Fruit fly (Drosophila melanogaster) whole organism, embryonic: Measurements from ENCODE around the gene Cyp303a1.

Experiments used
- CG10274 ChIP-seq: fragments of 200-800 bp; sonication (Bioruptor generic); optimal IDR thresholded peaks from 3 replicates; lab custom pipeline; 2017; ENCODE audit warnings: missing biosample characterization, mild to moderate bottlenecking, missing genetic modification characterization
- CG10654 ChIP-seq: fragments of 200-800 bp; sonication (Bioruptor generic); optimal IDR thresholded peaks from 2 replicates; lab custom pipeline; 2016; ENCODE audit warnings: missing biosample characterization, missing genetic modification characterization
- CG11456 ChIP-seq: fragments of 200-800 bp; sonication (Bioruptor generic); IDR thresholded peaks from 3 replicates; pipeline ENCODE4 v1.3.6; 2022; ENCODE audit warnings: missing biosample characterization, missing genetic modification characterization
- CG12071 ChIP-seq: fragments of 200-800 bp; sonication (Bioruptor generic); optimal IDR thresholded peaks from 3 replicates; lab custom pipeline; 2018; ENCODE audit warnings: missing biosample characterization, mild to moderate bottlenecking, missing genetic modification characterization
- CG14710 ChIP-seq: fragments of 200-800 bp; sonication (Bioruptor generic); optimal IDR thresholded peaks from 3 replicates; lab custom pipeline; 2019; ENCODE audit warnings: missing biosample characterization, mild to moderate bottlenecking, missing genetic modification characterization, moderate library complexity
- CG15073 ChIP-seq: fragments of 200-800 bp; sonication (Bioruptor generic); optimal IDR thresholded peaks from 2 replicates; lab custom pipeline; 2016; ENCODE audit warnings: missing biosample characterization, missing genetic modification characterization
- CG1647 ChIP-seq: fragments of 200-800 bp; sonication (Bioruptor generic); optimal IDR thresholded peaks from 3 replicates; lab custom pipeline; 2016; ENCODE audit warnings: missing biosample characterization, missing genetic modification characterization
- CG16813 ChIP-seq: fragments of 200-800 bp; sonication (Bioruptor generic); IDR thresholded peaks from 3 replicates; pipeline ENCODE4 v1.3.6; 2022; ENCODE audit warnings: missing biosample characterization, missing genetic modification characterization; ENCODE audit not compliant: partially characterized antibody
- CG17186 ChIP-seq: fragments of 200-800 bp; sonication (Bioruptor generic); optimal IDR thresholded peaks from 3 replicates; lab custom pipeline; 2017; ENCODE audit warnings: missing biosample characterization, missing genetic modification reagents, missing genetic modification characterization
- CG18011 ChIP-seq: fragments of 200-800 bp; sonication (Bioruptor generic); optimal IDR thresholded peaks from 2 replicates; lab custom pipeline; 2017; ENCODE audit warnings: missing biosample characterization, missing genetic modification characterization, mild to moderate bottlenecking, moderate library complexity, missing genotype
- CG18764 ChIP-seq: fragments of 200-800 bp; sonication (Bioruptor generic); optimal IDR thresholded peaks from 3 replicates; lab custom pipeline; 2016; ENCODE audit warnings: missing biosample characterization, missing genetic modification characterization
- CG2116 ChIP-seq: fragments of 200-800 bp; sonication (Bioruptor generic); optimal IDR thresholded peaks from 3 replicates; lab custom pipeline; 2018; ENCODE audit warnings: missing biosample characterization, mild to moderate bottlenecking, missing genetic modification characterization
- CG2712 ChIP-seq: fragments of 200-800 bp; optimal IDR thresholded peaks from 3 replicates; lab custom pipeline; 2019; ENCODE audit warnings: missing biosample characterization, mild to moderate bottlenecking, missing genetic modification characterization, moderate library complexity
- CG30020 ChIP-seq: fragments of 200-800 bp; optimal IDR thresholded peaks from 2 replicates; lab custom pipeline; 2019; ENCODE audit warnings: missing biosample characterization, mild to moderate bottlenecking, missing genetic modification characterization, moderate library complexity
- CG3847 ChIP-seq: fragments of 200-800 bp; sonication (Bioruptor generic); IDR thresholded peaks from 2 replicates; pipeline ENCODE4 v1.3.6; 2022; ENCODE audit warnings: missing biosample characterization, missing genetic modification characterization
- CG4617 ChIP-seq: fragments of 200-800 bp; sonication (Bioruptor generic); optimal IDR thresholded peaks from 3 replicates; lab custom pipeline; 2016; ENCODE audit warnings: missing biosample characterization, missing genetic modification characterization, borderline replicate concordance
- CG8089 ChIP-seq: fragments of 200-800 bp; sonication (Bioruptor generic); optimal IDR thresholded peaks from 3 replicates; lab custom pipeline; 2016; ENCODE audit warnings: missing biosample characterization, missing genetic modification characterization
- CG8765 ChIP-seq: fragments of 200-800 bp; sonication (Bioruptor generic); IDR thresholded peaks from 2 replicates; pipeline ENCODE4 v1.3.6; 2022; ENCODE audit warnings: missing biosample characterization, missing genetic modification characterization
- CG9797 ChIP-seq: fragments of 200-800 bp; sonication (Bioruptor generic); optimal IDR thresholded peaks from 3 replicates; lab custom pipeline; 2018; ENCODE audit warnings: missing biosample characterization, mild to moderate bottlenecking, missing genetic modification characterization
- Dip2 ChIP-seq: fragments of 200-800 bp; sonication (Bioruptor generic); IDR thresholded peaks from 2 replicates; pipeline ENCODE4 v1.3.6; 2022; ENCODE audit warnings: missing biosample characterization, missing genetic modification characterization
- Dp ChIP-seq: fragments of 200-800 bp; sonication (Bioruptor generic); optimal IDR thresholded peaks from 2 replicates; lab custom pipeline; 2018; ENCODE audit warnings: missing biosample characterization, mild to moderate bottlenecking, missing genetic modification characterization, moderate library complexity
- Ets65A ChIP-seq: fragments of 200-800 bp; sonication (Bioruptor generic); peaks from one replicate; lab custom pipeline; 2016; ENCODE audit warnings: missing biosample characterization, missing genetic modification characterization
- H15 ChIP-seq: fragments of 200-800 bp; sonication (Bioruptor generic); IDR thresholded peaks from 3 replicates; pipeline ENCODE4 v1.3.6; 2022; ENCODE audit warnings: missing biosample characterization, missing genetic modification characterization
- Hand ChIP-seq: fragments of 200-800 bp; sonication (Bioruptor generic); optimal IDR thresholded peaks from 2 replicates; lab custom pipeline; 2017; ENCODE audit warnings: mild to moderate bottlenecking, missing biosample characterization, missing genetic modification reagents, missing genetic modification characterization
- HmgZ ChIP-seq: fragments of 200-800 bp; sonication (Bioruptor generic); optimal IDR thresholded peaks from 2 replicates; lab custom pipeline; 2018; ENCODE audit warnings: missing biosample characterization, mild to moderate bottlenecking, missing genetic modification characterization
- Lhr ChIP-seq: fragments of 200-800 bp; sonication (Bioruptor generic); optimal IDR thresholded peaks from 3 replicates; lab custom pipeline; 2017; ENCODE audit warnings: mild to moderate bottlenecking, missing biosample characterization, missing genetic modification reagents, missing genetic modification characterization
- MESR4 ChIP-seq: fragments of 200-800 bp; sonication (Bioruptor generic); optimal IDR thresholded peaks from 2 replicates; lab custom pipeline; 2018; ENCODE audit warnings: missing biosample characterization, mild to moderate bottlenecking, missing genetic modification characterization, moderate library complexity
- Med ChIP-seq: fragments of 200-800 bp; sonication (Bioruptor generic); peaks from one replicate; lab custom pipeline; 2016; ENCODE audit warnings: missing biosample characterization, missing genetic modification characterization, mild to moderate bottlenecking, inconsistent platforms, moderate library complexity
- Nf-YB ChIP-seq: fragments of 200-800 bp; sonication (Bioruptor generic); optimal IDR thresholded peaks from 3 replicates; lab custom pipeline; 2019; ENCODE audit warnings: missing biosample characterization, mild to moderate bottlenecking, missing genetic modification characterization, moderate library complexity
- Pdp1 ChIP-seq, 2 experiments: fragments of 200-800 bp; sonication (Bioruptor generic); optimal IDR thresholded peaks; 3 replicates each; lab custom pipeline; 2016; ENCODE audit warnings: missing biosample characterization in 2 of 2, missing genetic modification characterization in 2 of 2, mild to moderate bottlenecking in 1 of 2, moderate library complexity in 1 of 2
- Scr ChIP-seq: fragments of 200-800 bp; sonication (Bioruptor generic); IDR thresholded peaks from 2 replicates; pipeline ENCODE4 v1.3.6; 2022; ENCODE audit warnings: missing biosample characterization, missing genetic modification characterization; ENCODE audit not compliant: partially characterized antibody
- Sry-δ ChIP-seq: fragments of 200-800 bp; sonication (Bioruptor generic); optimal IDR thresholded peaks from 2 replicates; lab custom pipeline; 2016; ENCODE audit warnings: missing biosample characterization, missing genetic modification characterization
- Xbp1 ChIP-seq: fragments of 200-800 bp; sonication (Bioruptor generic); optimal IDR thresholded peaks from 3 replicates; lab custom pipeline; 2016; ENCODE audit warnings: missing biosample characterization, mild to moderate bottlenecking, missing genetic modification characterization
- ap ChIP-seq: fragments of 200-800 bp; sonication (Bioruptor generic); IDR thresholded peaks from 2 replicates; pipeline ENCODE4 v1.3.6; 2022; ENCODE audit warnings: missing biosample characterization, missing genetic modification characterization
- ase ChIP-seq: fragments of 200-800 bp; sonication (Bioruptor generic); IDR thresholded peaks from 3 replicates; pipeline ENCODE4 v1.3.6; 2022; ENCODE audit warnings: missing biosample characterization, missing genetic modification characterization
- bbx ChIP-seq: fragments of 200-800 bp; sonication (Bioruptor generic); IDR thresholded peaks from 2 replicates; pipeline ENCODE4 v1.3.6; 2022; ENCODE audit warnings: missing biosample characterization, missing genetic modification characterization; ENCODE audit not compliant: partially characterized antibody
- bigmax ChIP-seq: fragments of 200-800 bp; sonication (Bioruptor generic); optimal IDR thresholded peaks from 2 replicates; lab custom pipeline; 2018; ENCODE audit warnings: missing biosample characterization, mild to moderate bottlenecking, missing genetic modification characterization
- gcm2 ChIP-seq: fragments of 200-800 bp; sonication (Bioruptor generic); optimal IDR thresholded peaks from 2 replicates; lab custom pipeline; 2016; ENCODE audit warnings: missing biosample characterization, missing genetic modification characterization
- hkb ChIP-seq, 2 experiments: fragments of 200-800 bp in 1 of 2; fragments of >200 bp in 1 of 2; sonication (Bioruptor generic) in 1 of 2; IDR thresholded peaks in 1 of 2; optimal IDR thresholded peaks in 1 of 2; 2 replicates each; pipeline versions ENCODE4 v1.3.6 to Lab custom; 2017 to 2022; ENCODE audit warnings: missing biosample characterization in 1 of 2, missing genetic modification characterization in 1 of 2
- insv ChIP-seq, 2 experiments: fragments of 200-800 bp; sonication (Bioruptor generic); optimal IDR thresholded peaks; 3 replicates each; lab custom pipeline; 2016 to 2018; ENCODE audit warnings: missing biosample characterization in 2 of 2, missing genetic modification characterization in 2 of 2
- knrl ChIP-seq: fragments of 200-800 bp; sonication (Bioruptor generic); IDR thresholded peaks from 3 replicates; pipeline ENCODE4 v1.3.6; 2022; ENCODE audit warnings: missing biosample characterization, missing genetic modification characterization; ENCODE audit not compliant: partially characterized antibody
- nmo ChIP-seq: fragments of 200-800 bp; sonication (Bioruptor generic); optimal IDR thresholded peaks from 2 replicates; lab custom pipeline; 2018; ENCODE audit warnings: missing biosample characterization, mild to moderate bottlenecking, missing genetic modification characterization, moderate library complexity
- peb ChIP-seq: fragments of 200-800 bp; sonication (Bioruptor generic); IDR thresholded peaks from 2 replicates; pipeline ENCODE4 v1.3.6; 2022; ENCODE audit warnings: missing biosample characterization, missing genetic modification characterization
- pzg ChIP-seq: fragments of 200-800 bp; sonication (Bioruptor generic); optimal IDR thresholded peaks from 3 replicates; lab custom pipeline; 2018; ENCODE audit warnings: missing biosample characterization, mild to moderate bottlenecking, missing genetic modification characterization, moderate library complexity
- sens ChIP-seq: fragments of 200-800 bp; sonication (Bioruptor generic); peaks from one replicate; lab custom pipeline; 2016; ENCODE audit warnings: missing biosample characterization, missing genetic modification characterization
- sqz ChIP-seq: fragments of 200-800 bp; sonication (Bioruptor generic); optimal IDR thresholded peaks from 3 replicates; lab custom pipeline; 2018; ENCODE audit warnings: missing biosample characterization, mild to moderate bottlenecking, missing genetic modification characterization
- stc ChIP-seq: fragments of 200-800 bp; sonication (Bioruptor generic); IDR thresholded peaks from 2 replicates; pipeline ENCODE4 v1.3.6; 2022; ENCODE audit warnings: missing biosample characterization, missing genetic modification characterization
- stwl ChIP-seq: fragments of 200-800 bp; sonication (Bioruptor generic); optimal IDR thresholded peaks from 3 replicates; lab custom pipeline; 2018; ENCODE audit warnings: missing biosample characterization, mild to moderate bottlenecking, missing genetic modification characterization, moderate library complexity
- wek ChIP-seq: fragments of 200-800 bp; sonication (Bioruptor generic); optimal IDR thresholded peaks from 3 replicates; lab custom pipeline; 2018; ENCODE audit warnings: missing biosample characterization, mild to moderate bottlenecking, missing genetic modification characterization, moderate library complexity
- zen ChIP-seq: fragments of 200-800 bp; sonication (Bioruptor generic); optimal IDR thresholded peaks from 3 replicates; lab custom pipeline; 2018; ENCODE audit warnings: missing biosample characterization, mild to moderate bottlenecking, missing genetic modification characterization, moderate library complexity

The Cyp303a1 gene

DNA sequence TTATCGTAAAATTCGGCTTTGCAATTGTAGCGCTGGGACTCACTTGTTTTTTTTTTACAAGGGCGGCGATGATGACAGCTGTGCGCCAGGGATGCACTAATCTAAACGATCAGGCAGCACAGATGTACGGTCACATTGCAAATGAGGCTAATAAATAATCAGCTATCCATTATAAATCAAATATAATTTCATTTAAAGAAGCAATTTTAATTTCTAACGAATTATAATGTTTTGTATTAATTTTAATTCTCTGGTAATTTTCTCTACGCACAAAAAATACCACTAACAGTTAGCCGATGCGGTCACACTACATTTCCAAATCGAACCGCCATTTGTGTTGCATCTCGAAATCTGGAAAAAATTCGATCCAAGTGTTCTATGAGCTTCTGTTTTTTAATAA lies 16.7 kb downstream of the Cyp303a1 start, which contains the start of the genes cni and fzy (continued):
- no peak for TF ChIP-seq gcm2 (GFP tag; lab: Kevin White, UChicago)
- TF ChIP-seq zen, result peak; percentile 66
- no peak for TF ChIP-seq CG12071
- TF ChIP-seq CG8089 (GFP tag; lab: Kevin White, UChicago), result no peak
- TF ChIP-seq CG8765 (GFP tag; lab: Robert Waterston, UW), result no peak
- TF ChIP-seq CG9797 (GFP tag; lab: Kevin White, UChicago), result peak; percentile 98
- 0 out of 3 replicates have a peak, but pooled peaks have one; percentile 37 for TF ChIP-seq knrl
- TF ChIP-seq CG16813 (GFP tag; lab: Robert Waterston, UW), result peak; percentile 43; the same call in 1 of the 3 replicates
- TF ChIP-seq CG15073 (GFP tag; lab: Kevin White, UChicago), result no peak
- TF ChIP-seq Scr (GFP tag; lab: Robert Waterston, UW), result peak; percentile 22; the same call in 1 of the 2 replicates
- peak; percentile 85 for TF ChIP-seq CG14710
- TF ChIP-seq CG17186 (GFP tag; lab: Kevin White, UChicago), result peak; percentile 68
- peak; percentile 82 for TF ChIP-seq Ets65A (GFP tag; lab: Kevin White, UChicago)
- peak; percentile 63 for TF ChIP-seq CG2712 (tag; lab: Kevin White, UChicago)
- TF ChIP-seq CG11456 (GFP tag; lab: Robert Waterston, UW), result no peak
- peak; percentile 56 for TF ChIP-seq HmgZ (tag; lab: Kevin White, UChicago)
- TF ChIP-seq sens (GFP tag; lab: Kevin White, UChicago), result peak; percentile 82
- TF ChIP-seq Hand, result no peak
- peak; percentile 58 for TF ChIP-seq CG30020 (tag; lab: Kevin White, UChicago)
- TF ChIP-seq Sry-δ (GFP tag; lab: Kevin White, UChicago), result peak; percentile 53
- TF ChIP-seq CG18011 (GFP tag; lab: Kevin White, UChicago), result no peak
- TF ChIP-seq MESR4 (GFP tag; lab: Kevin White, UChicago), result peak; percentile 21
- 0 out of 2 replicates have a peak, but pooled peaks have one; percentile 10 for TF ChIP-seq bbx (GFP tag; lab: Robert Waterston, UW)
- TF ChIP-seq CG2116, result peak; percentile 88
- peak; percentile 69 for TF ChIP-seq stwl
- no peak for TF ChIP-seq stc (GFP tag; lab: Robert Waterston, UW)
- TF ChIP-seq CG3847, result peak; percentile 78
- peak; percentile 73 for TF ChIP-seq nmo (GFP tag; lab: Kevin White, UChicago)
- peak; percentile 59 for TF ChIP-seq Lhr (GFP tag; lab: Kevin White, UChicago)
- no peak for TF ChIP-seq CG10274 (GFP tag; lab: Kevin White, UChicago)
- peak; percentile 68 for TF ChIP-seq hkb (optimal IDR thresholded peaks at IDR 0.05; lab: Kevin White, UChicago)
- no peak for TF ChIP-seq hkb (GFP tag; IDR thresholded peaks at IDR 0.05; lab: Robert Waterston, UW)
- no peak for TF ChIP-seq CG18764 (GFP tag; lab: Kevin White, UChicago)
- no peak for TF ChIP-seq ap
- TF ChIP-seq pzg (GFP tag; lab: Kevin White, UChicago), result peak; percentile 92
- peak; percentile 96 for TF ChIP-seq sqz (GFP tag; lab: Kevin White, UChicago)
- peak; percentile 1 to 29 for TF ChIP-seq Pdp1 (GFP tag; optimal IDR thresholded peaks at IDR 0.05; lab: Kevin White, UChicago)
- peak; percentile 21 for TF ChIP-seq Xbp1 (GFP tag; lab: Kevin White, UChicago)
- TF ChIP-seq H15, result no peak
- peak in 1 of 2 experiments; percentile 28 for TF ChIP-seq insv (GFP tag; optimal IDR thresholded peaks at IDR 0.05; lab: Kevin White, UChicago)
- TF ChIP-seq peb (GFP tag; lab: Robert Waterston, UW), result no peak
- TF ChIP-seq Dp, result peak; percentile 88
- TF ChIP-seq Med (GFP tag; lab: Kevin White, UChicago), result peak; percentile 10
- peak; percentile 70 for TF ChIP-seq CG4617 (GFP tag; lab: Kevin White, UChicago)
- TF ChIP-seq bigmax, result no peak
- no peak for TF ChIP-seq Dip2 (GFP tag; lab: Robert Waterston, UW)
- TF ChIP-seq Nf-YB, result peak; percentile 7
- TF ChIP-seq CG1647, result no peak
- TF ChIP-seq CG10654 (GFP tag; lab: Kevin White, UChicago), result peak; percentile 6
- no peak for TF ChIP-seq ase (GFP tag; lab: Robert Waterston, UW)
- TF ChIP-seq wek (GFP tag; lab: Kevin White, UChicago), result no peak
